Worm (Caenorhabditis elegans): ENCODE data around the gene reps-1.

ce11 chrV:18969590-18970105 is 20.7 kb downstream of the reps-1 start, which contains the start of gene Y39B6A.42:
- TF ChIP-seq rcor-1 (GFP tag; IDR thresholded peaks at IDR 0.05) (no peak), F37B4.10 (GFP tag; IDR thresholded peaks at IDR 0.05) (no peak), unc-62 (GFP tag; optimal IDR thresholded peaks at IDR 0.05) (no peak), nfya-1 (tag; optimal IDR thresholded peaks at IDR 0.05; ENCODE audit: borderline replicate concordance, insufficient read depth) (no peak), Y79H2A.3 (GFP tag; conservative IDR thresholded peaks at IDR 0.05) (no peak), mel-28 (tag; optimal IDR thresholded peaks at IDR 0.05; ENCODE audit: borderline replicate concordance) (no peak), ceh-79 (tag; optimal IDR thresholded peaks at IDR 0.05) (no peak), zim-3 (tag; optimal IDR thresholded peaks at IDR 0.05) (no peak), pha-4 (tag; optimal IDR thresholded peaks at IDR 0.05) (no peak), bed-2 (GFP tag; IDR thresholded peaks at IDR 0.05) (no peak), nhr-179 (tag; optimal IDR thresholded peaks at IDR 0.05) (no peak), atf-7 (tag; optimal IDR thresholded peaks at IDR 0.05) (no peak), nhr-90 (tag; optimal IDR thresholded peaks at IDR 0.05) (no peak)

All from whole organism, young adult.